Fruit fly (Drosophila melanogaster): ENCODE data around the gene Ugt37E1.

Ugt37E1 gene

DNA sequence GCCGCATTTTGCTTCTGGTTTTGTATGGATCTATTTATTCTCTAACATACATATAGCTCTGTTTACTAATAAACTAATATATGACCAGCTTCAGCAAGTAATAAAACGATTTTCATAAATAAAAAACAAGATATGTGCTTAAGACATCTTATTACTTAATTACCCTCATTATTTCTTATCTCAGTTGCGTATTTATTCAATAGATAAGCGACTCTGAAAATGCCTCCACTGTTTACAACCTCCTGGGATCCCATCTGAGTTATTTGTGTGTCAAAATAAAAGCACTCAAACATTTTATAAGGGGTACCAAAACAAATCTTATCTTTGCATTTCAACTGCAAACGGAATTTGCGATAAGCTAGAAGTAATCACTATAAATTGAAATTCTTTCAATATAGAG is 23.3 kb downstream of the Ugt37E1 start:
- TF ChIP-seq CG9948 (tag; optimal IDR thresholded peaks at IDR 0.05) (no peak), CG8301 (tag; optimal IDR thresholded peaks at IDR 0.05) (no peak), gl (tag; optimal IDR thresholded peaks at IDR 0.05) (no peak), CG4496 (GFP tag; IDR thresholded peaks at IDR 0.05) (no peak), EcR (GFP tag; optimal IDR thresholded peaks at IDR 0.05) (no peak), Pif1B (GFP tag; optimal IDR thresholded peaks at IDR 0.05) (no peak), D1 (tag; optimal IDR thresholded peaks at IDR 0.05) (no peak), CG13204 (GFP tag; optimal IDR thresholded peaks at IDR 0.05) (no peak), CG14655 (GFP tag; optimal IDR thresholded peaks at IDR 0.05) (no peak), CG34367 (tag; optimal IDR thresholded peaks at IDR 0.05) (no peak), rn (GFP tag; IDR thresholded peaks at IDR 0.05) (no peak), CG15710 (tag; optimal IDR thresholded peaks at IDR 0.05) (no peak), Pif1A (GFP tag; optimal IDR thresholded peaks at IDR 0.05) (no peak), Ets98B (GFP tag; IDR thresholded peaks at IDR 0.05) (no peak), CG8159 (tag; optimal IDR thresholded peaks at IDR 0.05) (no peak)

DNA sequence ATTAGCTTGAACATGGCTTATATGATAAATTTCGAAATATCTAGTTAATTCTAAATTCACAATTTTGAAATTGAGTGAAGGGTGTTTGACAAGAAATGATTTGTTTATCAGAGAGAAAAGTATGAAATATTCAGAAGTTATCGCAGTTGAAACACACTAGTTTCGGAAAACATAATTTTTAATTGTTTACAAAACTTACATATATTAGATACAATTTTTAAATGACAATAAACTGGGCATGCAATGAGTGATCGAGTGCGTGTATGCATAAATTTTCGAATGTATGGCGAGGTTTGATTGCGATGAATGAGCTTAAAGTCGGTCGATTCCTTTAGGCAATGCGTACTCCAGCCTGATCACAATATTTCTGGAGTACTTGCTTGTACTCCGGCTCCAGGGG is 24.6 kb downstream of the Ugt37E1 start, which contains the start of gene CG13280:
Gene CG13280 (minus strand): TSS at position 101 of the 400 bp plus-strand sequence.
- TF ChIP-seq CG9948 (tag; optimal IDR thresholded peaks at IDR 0.05) = no peak

DNA sequence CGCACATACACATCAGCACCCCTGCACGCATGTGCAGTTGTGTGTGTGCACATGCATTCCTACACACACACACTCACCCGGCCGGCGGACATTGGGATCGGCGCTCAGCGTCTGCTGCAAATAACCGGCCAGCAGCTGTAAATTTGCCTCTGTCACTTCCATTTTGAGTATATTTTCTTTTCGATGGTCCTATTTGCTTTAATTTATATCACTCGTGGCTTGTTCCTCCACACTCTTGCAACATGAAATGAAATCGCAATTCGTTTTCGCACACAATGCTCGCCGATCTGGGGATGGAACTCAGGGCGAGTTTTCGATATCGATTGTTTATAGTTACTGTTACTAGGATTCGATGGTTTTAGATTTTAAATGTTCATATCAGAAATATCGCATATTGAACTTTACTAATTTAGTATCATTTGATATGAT is 28.5 kb downstream of the Ugt37E1 start, which contains the start of gene Cse1:
Gene Cse1 (minus strand): TSS at position 303 of the 429 bp plus-strand sequence.
- TF ChIP-seq CG14655 (GFP tag; optimal IDR thresholded peaks at IDR 0.05) (no peak), CG15710 (tag; optimal IDR thresholded peaks at IDR 0.05) (no peak), Pif1B (GFP tag; optimal IDR thresholded peaks at IDR 0.05) (no peak), CG12605 (GFP tag; IDR thresholded peaks at IDR 0.05) (no peak), CG10348 (GFP tag; IDR thresholded peaks at IDR 0.05) (no peak), CG17806 (tag; optimal IDR thresholded peaks at IDR 0.05) (no peak), CG34367 (tag; optimal IDR thresholded peaks at IDR 0.05) (no peak), CG32121 (GFP tag; IDR thresholded peaks at IDR 0.05) (no peak), CG4496 (GFP tag; IDR thresholded peaks at IDR 0.05) (no peak), Snoo (tag; optimal IDR thresholded peaks at IDR 0.05) (no peak)

DNA sequence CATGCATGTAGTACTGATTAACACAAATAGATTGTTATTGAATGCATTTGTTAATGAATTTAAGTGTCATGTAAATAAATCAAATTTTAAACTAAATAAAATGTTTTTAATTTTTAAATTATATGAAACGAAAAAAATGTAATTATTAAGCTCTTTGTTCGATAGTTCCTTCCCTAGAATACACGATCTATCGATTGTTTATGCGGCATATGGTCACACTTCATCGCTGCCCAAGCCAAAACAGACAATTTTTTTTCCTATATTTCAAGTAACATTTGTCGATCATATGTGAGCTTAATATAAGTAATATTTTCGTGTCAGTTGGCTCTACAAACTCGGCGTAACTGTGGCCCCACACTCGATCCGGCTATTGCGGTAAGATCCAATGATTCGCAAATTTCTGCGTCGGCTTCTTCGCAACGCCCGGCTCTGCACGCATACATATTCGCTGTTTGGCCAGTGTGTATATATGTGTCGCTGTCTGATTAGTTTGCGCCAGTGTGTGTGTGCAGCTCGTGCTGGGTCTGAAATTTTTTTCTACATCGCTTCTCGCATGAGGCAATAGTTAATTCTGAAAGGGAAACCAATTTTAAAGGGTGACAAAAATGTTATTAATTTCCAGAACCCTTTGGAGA is 30.6 kb downstream of the Ugt37E1 start, which contains the start of gene AspRS-m:
Gene AspRS-m (plus strand): TSS at position 207 of the 635 bp plus-strand sequence.
- TF ChIP-seq CG9948 (tag; optimal IDR thresholded peaks at IDR 0.05) (no peak), CG8301 (tag; optimal IDR thresholded peaks at IDR 0.05) (no peak), Pif1B (GFP tag; optimal IDR thresholded peaks at IDR 0.05) (no peak), CG34367 (tag; optimal IDR thresholded peaks at IDR 0.05) (no peak), CG32121 (GFP tag; IDR thresholded peaks at IDR 0.05) (no peak), fd96Ca (GFP tag; IDR thresholded peaks at IDR 0.05) (no peak), CG8159 (tag; optimal IDR thresholded peaks at IDR 0.05) (no peak), EcR (GFP tag; optimal IDR thresholded peaks at IDR 0.05) (no peak), D1 (tag; optimal IDR thresholded peaks at IDR 0.05) (no peak), CG4496 (GFP tag; IDR thresholded peaks at IDR 0.05) (no peak), Ets98B (GFP tag; IDR thresholded peaks at IDR 0.05) (no peak), Snoo (tag; optimal IDR thresholded peaks at IDR 0.05) (no peak), CG17806 (tag; optimal IDR thresholded peaks at IDR 0.05) (no peak), gl (tag; optimal IDR thresholded peaks at IDR 0.05) (no peak), Pif1A (GFP tag; optimal IDR thresholded peaks at IDR 0.05) (no peak), CG10348 (GFP tag; IDR thresholded peaks at IDR 0.05) (no peak), CG12605 (GFP tag; IDR thresholded peaks at IDR 0.05) (no peak), CG15710 (tag; optimal IDR thresholded peaks at IDR 0.05) (no peak), rn (GFP tag; IDR thresholded peaks at IDR 0.05) (no peak), CG14655 (GFP tag; optimal IDR thresholded peaks at IDR 0.05) (no peak)

dm6 chr2L:16834402-16834801 is 38.0 kb downstream of the Ugt37E1 start, which contains the start of gene CG13282:
TSS of gene CG13282 (minus strand) at chr2L:16834502.
- no peak for TF ChIP-seq CG8301 (tag; optimal IDR thresholded peaks at IDR 0.05)
- TF ChIP-seq Pif1A (GFP tag; optimal IDR thresholded peaks at IDR 0.05) = no peak
- no peak for TF ChIP-seq CG4496 (GFP tag; IDR thresholded peaks at IDR 0.05)
- TF ChIP-seq fd96Ca (GFP tag; IDR thresholded peaks at IDR 0.05) = no peak
- no peak for TF ChIP-seq CG13204 (GFP tag; optimal IDR thresholded peaks at IDR 0.05)
- no peak for TF ChIP-seq CG34367 (tag; optimal IDR thresholded peaks at IDR 0.05)
- no peak for TF ChIP-seq CG32121 (GFP tag; IDR thresholded peaks at IDR 0.05)
- no peak for TF ChIP-seq CG14655 (GFP tag; optimal IDR thresholded peaks at IDR 0.05)
- no peak for TF ChIP-seq D1 (tag; optimal IDR thresholded peaks at IDR 0.05)
- TF ChIP-seq EcR (GFP tag; optimal IDR thresholded peaks at IDR 0.05) = no peak

- TF ChIP-seq CG32121 (GFP tag; IDR thresholded peaks at IDR 0.05) (no peak), CG14655 (GFP tag; optimal IDR thresholded peaks at IDR 0.05) (no peak), CG13204 (GFP tag; optimal IDR thresholded peaks at IDR 0.05) (no peak), CG12605 (GFP tag; IDR thresholded peaks at IDR 0.05) (no peak), rn (GFP tag; IDR thresholded peaks at IDR 0.05) (no peak), Ets98B (GFP tag; IDR thresholded peaks at IDR 0.05) (no peak)
Measured at dm6 chr2L:16837158-16837557, 40.8 kb downstream of the Ugt37E1 start, which contains the start of gene Nepl9. TSS of gene Nepl9 (minus strand) at chr2L:16837258.

DNA sequence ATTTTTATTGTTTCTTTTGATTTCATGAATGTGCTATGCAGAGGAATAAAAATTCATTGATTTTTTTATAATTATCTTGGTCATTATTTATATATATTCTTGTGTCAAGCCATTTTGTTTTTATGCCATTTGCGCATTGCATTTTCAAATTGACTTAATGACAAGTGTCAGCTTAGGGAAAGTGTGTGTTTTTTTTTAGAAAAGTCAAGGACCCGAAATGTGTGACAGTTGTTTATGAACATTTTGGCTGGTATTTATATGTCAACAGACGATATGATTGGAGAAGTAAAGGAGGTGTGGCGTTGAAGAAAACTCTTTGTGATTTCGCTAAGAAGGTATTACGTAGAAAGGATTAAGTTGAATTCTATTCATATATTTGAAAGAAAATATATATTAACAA is 41.3 kb downstream of the Ugt37E1 start, which contains the start of the genes SclA and SclB:
Gene SclA (plus strand): TSS at position 301 of the 400 bp plus-strand sequence.
Gene SclB (plus strand): TSS at position 301 of the 400 bp plus-strand sequence.
- TF ChIP-seq D1 (tag; optimal IDR thresholded peaks at IDR 0.05) (no peak), CG15710 (tag; optimal IDR thresholded peaks at IDR 0.05) (no peak), fd96Ca (GFP tag; IDR thresholded peaks at IDR 0.05) (no peak), Snoo (tag; optimal IDR thresholded peaks at IDR 0.05) (no peak), rn (GFP tag; IDR thresholded peaks at IDR 0.05) (no peak), CG8159 (tag; optimal IDR thresholded peaks at IDR 0.05) (no peak), Ets98B (GFP tag; IDR thresholded peaks at IDR 0.05) (no peak), Pif1B (GFP tag; optimal IDR thresholded peaks at IDR 0.05) (no peak), CG10348 (GFP tag; IDR thresholded peaks at IDR 0.05) (no peak), gl (tag; optimal IDR thresholded peaks at IDR 0.05) (no peak), CG17806 (tag; optimal IDR thresholded peaks at IDR 0.05) (no peak), CG8301 (tag; optimal IDR thresholded peaks at IDR 0.05) (no peak), CG13204 (GFP tag; optimal IDR thresholded peaks at IDR 0.05) (no peak), EcR (GFP tag; optimal IDR thresholded peaks at IDR 0.05) (no peak)
